Fruit fly (Drosophila melanogaster) whole organism, pupa: Measurements from ENCODE around the gene CG10903.

Experiments used
- CG10348 ChIP-seq: fragments of 200-800 bp; sonication (Bioruptor generic); IDR thresholded peaks from 2 replicates; pipeline ENCODE4 v1.3.6; 2022; ENCODE audit warnings: missing biosample characterization, missing genetic modification characterization
- CG12605 ChIP-seq: fragments of 200-800 bp; sonication (Bioruptor generic); IDR thresholded peaks from 2 replicates; pipeline ENCODE4 v1.3.6; 2022; ENCODE audit warnings: missing biosample characterization, missing genetic modification characterization
- CG13204 ChIP-seq: fragments of 200-800 bp; sonication (Bioruptor generic); optimal IDR thresholded peaks from 2 replicates; lab custom pipeline; 2018; ENCODE audit warnings: missing biosample characterization, mild to moderate bottlenecking, missing genetic modification characterization, moderate library complexity
- CG14655 ChIP-seq: fragments of 200-800 bp; sonication (Bioruptor generic); optimal IDR thresholded peaks from 3 replicates; lab custom pipeline; 2017; ENCODE audit warnings: mild to moderate bottlenecking, missing biosample characterization, missing genetic modification reagents, missing genetic modification characterization
- CG15710 ChIP-seq: fragments of 200-800 bp; sonication (Bioruptor generic); optimal IDR thresholded peaks from 2 replicates; lab custom pipeline; 2018; ENCODE audit warnings: missing biosample characterization, mild to moderate bottlenecking, missing genetic modification characterization, moderate library complexity
- CG17806 ChIP-seq: fragments of 200-800 bp; sonication (Bioruptor generic); optimal IDR thresholded peaks from 2 replicates; lab custom pipeline; 2018; ENCODE audit warnings: missing biosample characterization, mild to moderate bottlenecking, missing genetic modification characterization, moderate library complexity
- CG32121 ChIP-seq: fragments of 200-800 bp; sonication (Bioruptor generic); IDR thresholded peaks from 2 replicates; pipeline ENCODE4 v1.3.6; 2022; ENCODE audit warnings: missing biosample characterization, missing genetic modification characterization
- CG34367 ChIP-seq: fragments of 200-800 bp; sonication (Bioruptor generic); optimal IDR thresholded peaks from 2 replicates; lab custom pipeline; 2018; ENCODE audit warnings: missing biosample characterization, mild to moderate bottlenecking, missing genetic modification characterization
- CG4496 ChIP-seq: fragments of 200-800 bp; sonication (Bioruptor generic); IDR thresholded peaks from 3 replicates; pipeline ENCODE4 v1.3.6; 2022; ENCODE audit warnings: missing biosample characterization, missing genetic modification characterization
- CG8159 ChIP-seq: fragments of 200-800 bp; sonication (Bioruptor generic); optimal IDR thresholded peaks from 3 replicates; lab custom pipeline; 2018; ENCODE audit warnings: missing biosample characterization, mild to moderate bottlenecking, missing genetic modification characterization, moderate library complexity
- CG8301 ChIP-seq: fragments of 200-800 bp; sonication (Bioruptor generic); optimal IDR thresholded peaks from 2 replicates; lab custom pipeline; 2018; ENCODE audit warnings: missing biosample characterization, mild to moderate bottlenecking, missing genetic modification characterization
- CG9948 ChIP-seq: fragments of 200-800 bp; sonication (Bioruptor generic); optimal IDR thresholded peaks from 2 replicates; lab custom pipeline; 2018; ENCODE audit warnings: missing biosample characterization, mild to moderate bottlenecking, missing genetic modification characterization, moderate library complexity
- D1 ChIP-seq: fragments of 200-800 bp; sonication (Bioruptor generic); optimal IDR thresholded peaks from 2 replicates; lab custom pipeline; 2018; ENCODE audit warnings: missing biosample characterization, mild to moderate bottlenecking, missing genetic modification characterization, moderate library complexity
- EcR ChIP-seq: fragments of 200-800 bp; sonication (Bioruptor generic); optimal IDR thresholded peaks from 3 replicates; lab custom pipeline; 2019; ENCODE audit warnings: missing biosample characterization, missing genetic modification characterization, mild to moderate bottlenecking, moderate library complexity, missing genetic modification reagents
- Ets98B ChIP-seq: fragments of 200-800 bp; sonication (Bioruptor generic); IDR thresholded peaks from 2 replicates; pipeline ENCODE4 v1.3.6; 2022; ENCODE audit warnings: missing biosample characterization, missing genetic modification characterization
- Pif1A ChIP-seq: fragments of 200-800 bp; sonication (Bioruptor generic); optimal IDR thresholded peaks from 3 replicates; lab custom pipeline; 2016; ENCODE audit warnings: missing biosample characterization, missing genetic modification characterization
- Pif1B ChIP-seq: fragments of 200-800 bp; sonication (Bioruptor generic); optimal IDR thresholded peaks from 3 replicates; lab custom pipeline; 2016; ENCODE audit warnings: missing biosample characterization, missing genetic modification characterization
- Snoo ChIP-seq: fragments of 200-800 bp; sonication (Bioruptor generic); optimal IDR thresholded peaks from 3 replicates; lab custom pipeline; 2017; ENCODE audit warnings: missing biosample characterization, mild to moderate bottlenecking, missing genetic modification characterization, inconsistent platforms
- fd96Ca ChIP-seq: fragments of 200-800 bp; sonication (Bioruptor generic); IDR thresholded peaks from 3 replicates; pipeline ENCODE4 v1.3.6; 2022; ENCODE audit warnings: missing biosample characterization, missing genetic modification characterization
- gl ChIP-seq: fragments of 200-800 bp; sonication (Bioruptor generic); optimal IDR thresholded peaks from 2 replicates; lab custom pipeline; 2018; ENCODE audit warnings: missing biosample characterization, mild to moderate bottlenecking, missing genetic modification characterization
- rn ChIP-seq: fragments of 200-800 bp; sonication (Bioruptor generic); IDR thresholded peaks from 2 replicates; pipeline ENCODE4 v1.3.6; 2022; ENCODE audit warnings: missing biosample characterization, missing genetic modification characterization

The CG10903 gene

DNA sequence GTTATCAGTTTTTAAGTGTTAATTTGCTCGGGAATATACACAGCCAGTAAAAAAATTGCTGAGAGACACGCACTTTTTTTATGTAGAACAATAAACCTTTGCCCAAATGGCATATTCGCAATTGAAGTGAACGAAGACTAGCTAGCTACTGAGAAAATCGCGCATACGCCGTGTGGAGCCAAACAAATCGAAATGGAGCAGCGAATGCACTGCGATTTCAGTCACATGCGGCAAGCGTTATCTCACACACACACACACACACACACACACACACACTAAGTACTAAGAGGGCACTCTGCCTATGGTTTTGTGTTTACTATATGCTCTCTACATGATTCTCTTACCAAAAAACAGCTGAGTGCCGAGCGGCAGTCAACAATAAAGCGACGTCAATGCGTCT, 36.7 kb upstream of the CG10903 start:
- TF ChIP-seq gl (no peak), CG34367 (no peak), D1 (no peak), CG12605 (GFP tag; lab: Robert Waterston, UW) (no peak), CG15710 (tag; lab: Kevin White, UChicago) (no peak), CG8301 (no peak), CG8159 (no peak), CG13204 (no peak), CG9948 (tag; lab: Kevin White, UChicago) (no peak), CG10348 (GFP tag; lab: Robert Waterston, UW) (no peak), CG4496 (no peak), EcR (GFP tag; lab: Kevin White, UChicago) (no peak), Snoo (tag; lab: Kevin White, UChicago) (no peak)

DNA sequence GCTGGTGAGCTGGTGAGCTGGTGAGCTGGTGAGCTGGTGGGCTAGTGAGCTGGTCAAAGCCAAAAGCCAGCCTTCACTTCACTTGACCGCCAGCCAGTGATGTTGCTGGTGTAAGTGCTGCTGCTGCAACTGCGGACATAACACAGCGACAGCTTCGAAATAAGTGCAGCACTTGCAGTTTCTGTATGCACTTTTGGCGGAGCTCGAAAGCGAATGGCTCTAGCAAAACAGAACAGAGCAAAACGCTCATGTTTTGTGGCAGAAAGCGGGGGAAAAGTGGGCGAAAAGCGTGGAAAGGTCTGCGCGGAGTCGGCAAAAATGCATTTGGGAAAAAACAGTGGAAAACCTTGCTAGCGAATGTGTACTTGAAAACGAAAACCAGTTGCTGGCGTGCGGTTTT, 35.6 kb upstream of the CG10903 start:
- no peak for TF ChIP-seq CG4496
- no peak for TF ChIP-seq Pif1B (GFP tag; lab: Kevin White, UChicago)
- TF ChIP-seq CG17806 (tag; lab: Kevin White, UChicago) = no peak
- TF ChIP-seq CG8159 = no peak
- no peak for TF ChIP-seq CG32121 (GFP tag; lab: Robert Waterston, UW)
- no peak for TF ChIP-seq CG34367
- no peak for TF ChIP-seq Ets98B (GFP tag; lab: Robert Waterston, UW)
- TF ChIP-seq CG13204 = no peak
- no peak for TF ChIP-seq CG14655 (GFP tag; lab: Kevin White, UChicago)
- TF ChIP-seq CG10348 (GFP tag; lab: Robert Waterston, UW) = no peak
- no peak for TF ChIP-seq CG9948 (tag; lab: Kevin White, UChicago)
- TF ChIP-seq fd96Ca (GFP tag; lab: Robert Waterston, UW) = no peak
- no peak for TF ChIP-seq gl
- TF ChIP-seq Snoo (tag; lab: Kevin White, UChicago) = no peak
- no peak for TF ChIP-seq Pif1A (GFP tag; lab: Kevin White, UChicago)
- TF ChIP-seq rn = no peak
- no peak for TF ChIP-seq D1

DNA sequence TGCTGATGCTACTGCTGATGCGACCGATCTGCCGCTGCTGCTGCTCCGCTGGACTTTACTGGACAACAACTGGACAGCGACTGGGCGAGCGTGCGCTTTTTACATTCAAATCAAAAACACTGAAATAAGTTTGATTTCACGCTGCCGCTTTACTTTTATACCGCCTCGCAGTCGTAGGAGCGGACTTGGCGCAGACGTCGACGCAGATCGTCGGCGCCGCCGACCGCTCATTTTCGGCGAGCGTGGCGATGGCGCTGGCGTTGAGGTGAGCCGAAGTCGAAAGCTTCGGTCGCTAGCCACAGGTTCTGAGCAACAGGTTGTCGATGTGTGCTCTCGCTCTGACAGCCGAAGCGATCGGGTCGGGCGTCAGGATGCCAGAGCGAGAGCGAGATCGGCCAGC, 34.5 kb upstream of the CG10903 start, which contains the start of gene Elovl7:
Elovl7 (minus strand) TSS at position 131 of the 400 bp plus-strand sequence.
- TF ChIP-seq CG13204 (peak; percentile 93), EcR (GFP tag; lab: Kevin White, UChicago) (peak; percentile 41), CG8159 (no peak), CG10348 (GFP tag; lab: Robert Waterston, UW) (no peak)

DNA sequence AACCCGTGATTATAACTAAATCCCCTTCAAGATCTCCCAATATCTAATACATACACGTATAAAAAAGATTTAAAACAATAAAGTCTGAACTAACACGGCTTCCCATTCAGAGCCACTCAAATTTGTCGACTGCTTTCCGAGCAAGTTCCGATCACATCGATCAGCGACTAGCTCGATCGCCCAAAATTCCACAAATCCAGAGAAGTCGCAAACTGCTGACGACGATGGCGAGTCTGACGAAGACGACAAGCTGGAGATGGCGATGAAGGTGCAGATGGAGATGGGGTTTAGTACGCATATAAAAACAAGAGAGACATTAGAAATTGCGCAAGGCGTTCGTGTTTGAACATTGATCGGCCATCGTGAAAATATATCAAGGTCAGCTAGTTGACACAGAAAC, 31.4 kb upstream of the CG10903 start:
- TF ChIP-seq CG32121 (GFP tag; lab: Robert Waterston, UW) (no peak), CG9948 (tag; lab: Kevin White, UChicago) (no peak), CG12605 (GFP tag; lab: Robert Waterston, UW) (no peak), fd96Ca (GFP tag; lab: Robert Waterston, UW) (no peak), rn (no peak)

DNA sequence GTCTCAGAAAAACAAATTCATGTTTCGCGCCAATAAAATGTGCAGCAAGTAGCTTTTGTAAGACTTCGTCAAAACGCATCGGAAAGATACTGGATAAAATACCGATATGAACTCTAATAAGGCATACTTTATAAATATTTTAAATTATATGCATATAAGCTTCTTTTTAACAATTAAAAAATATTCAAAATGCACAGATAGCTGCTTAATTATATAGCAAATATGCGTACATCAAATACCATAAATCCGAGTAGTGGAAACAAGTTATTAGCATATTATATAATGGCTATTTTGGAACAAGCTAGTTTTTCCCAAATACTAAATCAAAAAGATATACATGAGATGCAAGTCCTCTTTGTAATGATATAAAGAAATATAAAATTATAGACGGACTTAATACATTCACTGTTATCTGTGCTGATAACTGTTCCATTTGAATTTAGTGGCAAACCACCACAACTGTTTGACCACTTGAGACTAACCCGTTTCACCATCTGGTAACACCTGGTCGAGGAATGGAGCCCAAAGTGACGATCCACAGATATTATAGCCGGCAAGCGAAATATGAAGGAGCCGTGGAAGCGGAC, 30.6 kb upstream of the CG10903 start, which contains the start of gene PIG-H:
PIG-H (plus strand) TSS at position 303 of the 587 bp plus-strand sequence.
- no peak for TF ChIP-seq Pif1B (GFP tag; lab: Kevin White, UChicago)
- TF ChIP-seq CG9948 (tag; lab: Kevin White, UChicago) = no peak
- no peak for TF ChIP-seq Ets98B (GFP tag; lab: Robert Waterston, UW)
- TF ChIP-seq, all 21 proteins: peak for 0

DNA sequence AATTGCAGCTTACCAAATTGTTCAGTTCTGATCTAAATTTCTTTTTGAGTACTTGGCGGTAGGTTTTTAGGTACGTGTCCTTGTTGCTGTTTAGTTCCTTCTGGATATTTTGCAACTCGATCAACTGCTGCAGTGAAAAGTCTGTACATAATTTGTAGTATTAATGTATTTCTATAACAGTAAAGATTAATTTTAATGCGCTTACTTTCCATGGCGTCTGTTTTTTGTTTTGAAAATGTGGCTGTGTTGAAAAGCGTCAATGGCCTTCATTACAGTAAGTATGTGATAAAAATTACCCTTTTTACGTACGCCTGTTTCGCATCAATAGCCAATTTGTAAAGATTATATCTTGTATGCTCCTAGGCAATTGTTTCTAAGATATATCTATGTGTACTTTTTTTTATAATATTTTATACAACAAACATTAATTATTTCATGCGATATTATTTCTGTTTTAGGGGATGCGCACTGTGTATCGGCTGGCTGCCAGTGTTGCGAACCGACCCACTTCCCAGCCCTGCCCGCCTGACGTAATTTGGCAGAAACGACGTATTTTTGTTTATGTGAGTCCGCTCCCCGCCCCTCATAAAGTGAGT, 29.0 kb upstream of the CG10903 start, which contains the start of the genes Kmn2 and CG2698:
Kmn2 (minus strand) TSS at position 236 of the 596 bp plus-strand sequence.
CG2698 (plus strand) TSS at position 489 of the 596 bp plus-strand sequence.
- TF ChIP-seq fd96Ca (GFP tag; lab: Robert Waterston, UW) (peak; percentile 96), CG32121 (GFP tag; lab: Robert Waterston, UW) (peak; percentile 97), CG12605 (GFP tag; lab: Robert Waterston, UW) (peak; percentile 95), gl (peak; percentile 79), Pif1A (GFP tag; lab: Kevin White, UChicago) (peak; percentile 93), Pif1B (GFP tag; lab: Kevin White, UChicago) (peak; percentile 94), CG34367 (peak; percentile 92), D1 (peak; percentile 80), CG17806 (tag; lab: Kevin White, UChicago) (peak; percentile 93), Snoo (tag; lab: Kevin White, UChicago) (peak; percentile 95), CG9948 (tag; lab: Kevin White, UChicago) (peak; percentile 93), Ets98B (GFP tag; lab: Robert Waterston, UW) (peak; percentile 97), CG15710 (tag; lab: Kevin White, UChicago) (peak; percentile 95), CG10348 (GFP tag; lab: Robert Waterston, UW) (peak; percentile 93), EcR (GFP tag; lab: Kevin White, UChicago) (peak; percentile 61), CG8301 (peak; percentile 94), rn (peak; percentile 97), CG14655 (GFP tag; lab: Kevin White, UChicago) (peak; percentile 94), CG8159 (peak; percentile 96), CG13204 (no peak), CG4496 (peak; percentile 99)
- TF ChIP-seq, all 21 proteins: peak for 20
